Fruit fly (Drosophila melanogaster) whole organism, embryonic: ENCODE measurements around the gene CG7156.

Experiments used
- Atf-2 ChIP-seq: fragments of 200-800 bp; sonication (Bioruptor generic); optimal IDR thresholded peaks from 2 replicates; lab custom pipeline; 2016; ENCODE audit warnings: missing biosample characterization, missing genetic modification characterization
- Atf3 ChIP-seq: fragments of 200-800 bp; sonication (Bioruptor generic); optimal IDR thresholded peaks from 3 replicates; lab custom pipeline; 2016; ENCODE audit warnings: missing biosample characterization, missing genetic modification characterization
- B-H2 ChIP-seq: fragments of 200-800 bp; sonication (Bioruptor generic); optimal IDR thresholded peaks from 2 replicates; lab custom pipeline; 2018; ENCODE audit warnings: missing biosample characterization, mild to moderate bottlenecking, missing genetic modification characterization
- CG10366 ChIP-seq: fragments of 200-800 bp; sonication (Bioruptor generic); IDR thresholded peaks from 2 replicates; pipeline ENCODE4 v1.3.6; 2022; ENCODE audit warnings: missing biosample characterization, missing genetic modification characterization
- CG10462 ChIP-seq: fragments of 200-800 bp; sonication (Bioruptor generic); optimal IDR thresholded peaks from 2 replicates; lab custom pipeline; 2016; ENCODE audit warnings: missing biosample characterization, missing genetic modification characterization
- CG11398 ChIP-seq: fragments of 200-800 bp; sonication (Bioruptor generic); optimal IDR thresholded peaks from 2 replicates; lab custom pipeline; 2016; ENCODE audit warnings: missing biosample characterization, missing genetic modification characterization
- CG12155 ChIP-seq: fragments of 200-800 bp; sonication (Bioruptor generic); optimal IDR thresholded peaks from 3 replicates; lab custom pipeline; 2016; ENCODE audit warnings: missing biosample characterization, missing genetic modification characterization
- CG12299 ChIP-seq: fragments of 200-800 bp; sonication (Bioruptor generic); optimal IDR thresholded peaks from 2 replicates; lab custom pipeline; 2018; ENCODE audit warnings: missing biosample characterization, mild to moderate bottlenecking, missing genetic modification characterization
- CG12659 ChIP-seq: fragments of 200-800 bp; sonication (Bioruptor generic); optimal IDR thresholded peaks from 3 replicates; lab custom pipeline; 2017; ENCODE audit warnings: mild to moderate bottlenecking, missing biosample characterization, missing genetic modification reagents, missing genetic modification characterization
- CG13287 ChIP-seq: fragments of 200-800 bp; sonication (Bioruptor generic); IDR thresholded peaks from 2 replicates; pipeline ENCODE4 v1.3.6; 2022; ENCODE audit warnings: missing biosample characterization, missing genetic modification characterization; ENCODE audit not compliant: partially characterized antibody
- CG14860 ChIP-seq: fragments of 200-800 bp; sonication (Bioruptor generic); IDR thresholded peaks from 3 replicates; pipeline ENCODE4 v1.3.6; 2022; ENCODE audit warnings: missing biosample characterization, missing genetic modification characterization; ENCODE audit not compliant: partially characterized antibody
- CG15479 ChIP-seq: fragments of 200-800 bp; sonication (Bioruptor generic); optimal IDR thresholded peaks from 3 replicates; lab custom pipeline; 2019; ENCODE audit warnings: missing biosample characterization, mild to moderate bottlenecking, missing genetic modification characterization, moderate library complexity
- CG15601 ChIP-seq: fragments of 200-800 bp; sonication (Bioruptor generic); optimal IDR thresholded peaks from 3 replicates; lab custom pipeline; 2019; ENCODE audit warnings: missing biosample characterization, mild to moderate bottlenecking, missing genetic modification characterization, moderate library complexity
- CG1647 ChIP-seq: fragments of 200-800 bp; sonication (Bioruptor generic); optimal IDR thresholded peaks from 3 replicates; lab custom pipeline; 2016; ENCODE audit warnings: missing biosample characterization, missing genetic modification characterization
- CG17568 ChIP-seq: fragments of 200-800 bp; sonication (Bioruptor generic); optimal IDR thresholded peaks from 2 replicates; lab custom pipeline; 2018; ENCODE audit warnings: missing biosample characterization, mild to moderate bottlenecking, missing genetic modification characterization, moderate library complexity
- CG17802 ChIP-seq: fragments of 200-800 bp; sonication (Bioruptor generic); optimal IDR thresholded peaks from 2 replicates; lab custom pipeline; 2018; ENCODE audit warnings: missing biosample characterization, mild to moderate bottlenecking, missing genetic modification characterization, moderate library complexity
- CG1792 ChIP-seq: fragments of 200-800 bp; sonication (Bioruptor generic); optimal IDR thresholded peaks from 2 replicates; lab custom pipeline; 2016; ENCODE audit warnings: missing biosample characterization, missing genetic modification characterization
- CG2129 ChIP-seq: fragments of 200-800 bp; sonication (Bioruptor generic); IDR thresholded peaks from 2 replicates; pipeline ENCODE4 v1.3.6; 2022; ENCODE audit warnings: missing biosample characterization, missing genetic modification characterization; ENCODE audit not compliant: partially characterized antibody
- CG3281 ChIP-seq: fragments of 200-800 bp; sonication (Bioruptor generic); optimal IDR thresholded peaks from 3 replicates; lab custom pipeline; 2017; ENCODE audit warnings: missing biosample characterization, mild to moderate bottlenecking, missing genetic modification characterization
- CG7839 ChIP-seq: fragments of 200-800 bp; sonication (Bioruptor generic); optimal IDR thresholded peaks from 3 replicates; lab custom pipeline; 2018; ENCODE audit warnings: missing biosample characterization, mild to moderate bottlenecking, missing genetic modification characterization, moderate library complexity
- CG8359 ChIP-seq: fragments of 200-800 bp; sonication (Bioruptor generic); optimal IDR thresholded peaks from 2 replicates; lab custom pipeline; 2017; ENCODE audit warnings: missing biosample characterization, mild to moderate bottlenecking, missing genetic modification characterization, borderline replicate concordance
- E2f1 ChIP-seq: fragments of 200-800 bp; sonication (Bioruptor generic); IDR thresholded peaks from 2 replicates; pipeline ENCODE4 v1.3.6; 2022; ENCODE audit warnings: missing biosample characterization, missing genetic modification characterization
- Fer1 ChIP-seq: fragments of 200-800 bp; sonication (Bioruptor generic); optimal IDR thresholded peaks from 2 replicates; lab custom pipeline; 2017; ENCODE audit warnings: missing biosample characterization, mild to moderate bottlenecking, missing genetic modification characterization
- HLH3B ChIP-seq: fragments of 200-800 bp; sonication (Bioruptor generic); IDR thresholded peaks from 2 replicates; pipeline ENCODE4 v1.3.6; 2022; ENCODE audit warnings: missing biosample characterization, missing genetic modification characterization
- Hey ChIP-seq: fragments of 200-800 bp; sonication (Bioruptor generic); optimal IDR thresholded peaks from 3 replicates; lab custom pipeline; 2018; ENCODE audit warnings: missing biosample characterization, mild to moderate bottlenecking, missing genetic modification characterization
- Lim3 ChIP-seq: fragments of 200-800 bp; sonication (Bioruptor generic); IDR thresholded peaks from 2 replicates; pipeline ENCODE4 v1.3.6; 2022; ENCODE audit warnings: missing biosample characterization, missing genetic modification characterization
- Mad ChIP-seq: fragments of 200-800 bp; sonication (Bioruptor generic); optimal IDR thresholded peaks from 2 replicates; lab custom pipeline; 2016; ENCODE audit warnings: missing biosample characterization, missing genetic modification characterization
- Meics ChIP-seq: fragments of 200-800 bp; sonication (Bioruptor generic); optimal IDR thresholded peaks from 2 replicates; lab custom pipeline; 2017; ENCODE audit warnings: missing biosample characterization, mild to moderate bottlenecking, missing genetic modification characterization
- Nf-YC ChIP-seq: fragments of 200-800 bp; optimal IDR thresholded peaks from 3 replicates; lab custom pipeline; 2019; ENCODE audit warnings: missing biosample characterization, mild to moderate bottlenecking, missing genetic modification characterization, moderate library complexity
- NfI ChIP-seq: fragments of 200-800 bp; sonication (Bioruptor generic); optimal IDR thresholded peaks from 3 replicates; lab custom pipeline; 2018; ENCODE audit warnings: missing biosample characterization, mild to moderate bottlenecking, missing genetic modification characterization, moderate library complexity
- Sin3A ChIP-seq: fragments of >200 bp; optimal IDR thresholded peaks from 2 replicates; lab custom pipeline; 2018
- Ssrp ChIP-seq: fragments of 200-800 bp; sonication (Bioruptor generic); optimal IDR thresholded peaks from 2 replicates; lab custom pipeline; 2018; ENCODE audit warnings: missing biosample characterization, mild to moderate bottlenecking, missing genetic modification characterization, moderate library complexity
- aop ChIP-seq: fragments of 200-800 bp; sonication (Bioruptor generic); IDR thresholded peaks from 2 replicates; pipeline ENCODE4 v1.3.6; 2022; ENCODE audit warnings: missing biosample characterization, missing genetic modification characterization
- ato ChIP-seq: fragments of 200-800 bp; sonication (Bioruptor generic); IDR thresholded peaks from 2 replicates; pipeline ENCODE4 v1.3.6; 2022; ENCODE audit warnings: missing biosample characterization, missing genetic modification characterization; ENCODE audit not compliant: partially characterized antibody
- bab2 ChIP-seq: fragments of 200-800 bp; sonication (Bioruptor generic); optimal IDR thresholded peaks from 2 replicates; lab custom pipeline; 2016; ENCODE audit warnings: missing biosample characterization, missing genetic modification characterization
- bsh ChIP-seq, 2 experiments: fragments of 200-800 bp; sonication (Bioruptor generic); optimal IDR thresholded peaks; 2 replicates each; lab custom pipeline; 2017 to 2018; ENCODE audit warnings: mild to moderate bottlenecking in 2 of 2, missing biosample characterization in 2 of 2, missing genetic modification characterization in 2 of 2, moderate library complexity in 1 of 2
- chinmo ChIP-seq: fragments of 200-800 bp; sonication (Bioruptor generic); IDR thresholded peaks from 4 replicates; pipeline ENCODE4 v1.3.6; 2022; ENCODE audit warnings: missing biosample characterization, missing genetic modification characterization; ENCODE audit not compliant: partially characterized antibody
- chn ChIP-seq: fragments of 200-800 bp; sonication (Bioruptor generic); optimal IDR thresholded peaks from 2 replicates; lab custom pipeline; 2016; ENCODE audit warnings: missing biosample characterization, missing genetic modification characterization
- fd3F ChIP-seq: fragments of 200-800 bp; sonication (Bioruptor generic); optimal IDR thresholded peaks from 2 replicates; lab custom pipeline; 2018; ENCODE audit warnings: missing biosample characterization, mild to moderate bottlenecking, missing genetic modification characterization, moderate library complexity
- grn ChIP-seq: fragments of 200-800 bp; sonication (Bioruptor generic); optimal IDR thresholded peaks from 3 replicates; lab custom pipeline; 2017; ENCODE audit warnings: missing biosample characterization, missing genetic modification characterization
- hkb ChIP-seq, 2 experiments: fragments of 200-800 bp in 1 of 2; fragments of >200 bp in 1 of 2; sonication (Bioruptor generic) in 1 of 2; IDR thresholded peaks in 1 of 2; optimal IDR thresholded peaks in 1 of 2; 2 replicates each; pipeline versions ENCODE4 v1.3.6 to Lab custom; 2017 to 2022; ENCODE audit warnings: missing biosample characterization in 1 of 2, missing genetic modification characterization in 1 of 2
- mirr ChIP-seq: fragments of 200-800 bp; sonication (Bioruptor generic); optimal IDR thresholded peaks from 3 replicates; lab custom pipeline; 2018; ENCODE audit warnings: missing biosample characterization, mild to moderate bottlenecking, missing genetic modification characterization
- nau ChIP-seq: fragments of 200-800 bp; sonication (Bioruptor generic); optimal IDR thresholded peaks from 3 replicates; lab custom pipeline; 2017; ENCODE audit warnings: missing biosample characterization, mild to moderate bottlenecking, missing genetic modification characterization, missing genetic modification reagents
- pb ChIP-seq: fragments of 200-800 bp; sonication (Bioruptor generic); optimal IDR thresholded peaks from 3 replicates; lab custom pipeline; 2016; ENCODE audit warnings: missing biosample characterization, missing genetic modification characterization
- pfk ChIP-seq: fragments of 200-800 bp; sonication (Bioruptor generic); optimal IDR thresholded peaks from 2 replicates; lab custom pipeline; 2018; ENCODE audit warnings: missing biosample characterization, mild to moderate bottlenecking, missing genetic modification characterization, moderate library complexity
- pho ChIP-seq: fragments of 200-800 bp; sonication (Bioruptor generic); optimal IDR thresholded peaks from 2 replicates; lab custom pipeline; 2016; ENCODE audit warnings: missing biosample characterization, missing genetic modification characterization
- pnt ChIP-seq: fragments of 200-800 bp; sonication (Bioruptor generic); optimal IDR thresholded peaks from 3 replicates; lab custom pipeline; 2016; ENCODE audit warnings: missing biosample characterization, missing genetic modification characterization
- pros ChIP-seq: fragments of 200-800 bp; sonication (Bioruptor generic); optimal IDR thresholded peaks from 3 replicates; lab custom pipeline; 2019; ENCODE audit warnings: missing biosample characterization, mild to moderate bottlenecking, missing genetic modification characterization, moderate library complexity
- sens ChIP-seq: fragments of 200-800 bp; sonication (Bioruptor generic); peaks from one replicate; lab custom pipeline; 2016; ENCODE audit warnings: missing biosample characterization, missing genetic modification characterization
- twi ChIP-seq: fragments of 200-800 bp; optimal IDR thresholded peaks from 2 replicates; lab custom pipeline; 2019; ENCODE audit warnings: missing biosample characterization, mild to moderate bottlenecking, missing genetic modification characterization, moderate library complexity

CG7156 gene

dm6 chr3R:18223434-18223833, 18.5 kb downstream of the CG7156 start, which contains the start of the genes mTerf5 and Non3 (continued):
- TF ChIP-seq CG12155 (GFP tag; lab: Kevin White, UChicago) = peak; percentile 55
- no peak for TF ChIP-seq Hey
- peak; percentile 70 for TF ChIP-seq B-H2 (GFP tag; lab: Kevin White, UChicago)
- TF ChIP-seq grn (GFP tag; lab: Kevin White, UChicago) = no peak
- peak; percentile 33 for TF ChIP-seq Ssrp
- TF ChIP-seq CG11398 (GFP tag; lab: Kevin White, UChicago) = no peak
- no peak for TF ChIP-seq CG10462 (GFP tag; lab: Kevin White, UChicago)
- TF ChIP-seq CG15479 (GFP tag; lab: Kevin White, UChicago) = no peak
- peak; percentile 32 for TF ChIP-seq pho
- peak; percentile 69 for TF ChIP-seq NfI
- TF ChIP-seq ato (GFP tag; lab: Robert Waterston, UW) = peak; percentile 45; the same call in 1 of the 2 replicates
- no peak for TF ChIP-seq aop
- TF ChIP-seq sens (GFP tag; lab: Kevin White, UChicago) = peak; percentile 83
- peak; percentile 32 for TF ChIP-seq CG12299 (tag; lab: Kevin White, UChicago)
- peak; percentile 54 for TF ChIP-seq CG15601 (tag; lab: Kevin White, UChicago)
- peak; percentile 11; the same call in 1 of the 2 replicates for TF ChIP-seq E2f1
- TF ChIP-seq CG14860 (GFP tag; lab: Robert Waterston, UW) = peak; percentile 81
- peak in 1 of 2 experiments; percentile 69 for TF ChIP-seq bsh (GFP tag; optimal IDR thresholded peaks at IDR 0.05; lab: Kevin White, UChicago)
- TF ChIP-seq Atf3 (GFP tag; lab: Kevin White, UChicago) = no peak
- TF ChIP-seq twi (tag; lab: Kevin White, UChicago) = peak; percentile 40
- peak; percentile 27; the same call in 1 of the 2 replicates for TF ChIP-seq CG10366 (GFP tag; lab: Robert Waterston, UW)
- TF ChIP-seq nau = no peak
- TF ChIP-seq Atf-2 (GFP tag; lab: Kevin White, UChicago) = no peak
- TF ChIP-seq CG8359 = no peak
- TF ChIP-seq CG7839 (tag; lab: Kevin White, UChicago) = peak; percentile 63
- TF ChIP-seq Sin3A (lab: Kevin White, UChicago) = no peak
- no peak for TF ChIP-seq mirr (GFP tag; lab: Kevin White, UChicago)
- no peak for TF ChIP-seq pnt (GFP tag; lab: Kevin White, UChicago)
- TF ChIP-seq CG12659 = peak; percentile 75
- TF ChIP-seq Nf-YC (tag; lab: Kevin White, UChicago) = peak; percentile 65
- no peak for TF ChIP-seq Mad (GFP tag; lab: Kevin White, UChicago)
- peak; percentile 65 for TF ChIP-seq Meics (GFP tag; lab: Kevin White, UChicago)
- TF ChIP-seq CG2129 = peak; percentile 91
- TF ChIP-seq fd3F (GFP tag; lab: Kevin White, UChicago) = peak; percentile 23
- TF ChIP-seq hkb (optimal IDR thresholded peaks at IDR 0.05; lab: Kevin White, UChicago) = no peak
- TF ChIP-seq hkb (GFP tag; IDR thresholded peaks at IDR 0.05; lab: Robert Waterston, UW) = peak; percentile 66
- TF ChIP-seq pros (GFP tag; lab: Kevin White, UChicago) = no peak
- no peak for TF ChIP-seq HLH3B (GFP tag; lab: Robert Waterston, UW)
- peak; percentile 95 for TF ChIP-seq CG13287
- TF ChIP-seq pfk (GFP tag; lab: Kevin White, UChicago) = no peak
- TF ChIP-seq bab2 (GFP tag; lab: Kevin White, UChicago) = peak; percentile 38
- no peak for TF ChIP-seq chn (GFP tag; lab: Kevin White, UChicago)
- no peak for TF ChIP-seq CG1792
- no peak for TF ChIP-seq CG17568
- TF ChIP-seq Lim3 (GFP tag; lab: Robert Waterston, UW) = no peak
- peak; percentile 91; the same call in 3 of the 4 replicates for TF ChIP-seq chinmo
- TF ChIP-seq pb = peak; percentile 14
- peak; percentile 59 for TF ChIP-seq CG3281 (GFP tag; lab: Kevin White, UChicago)
- TF ChIP-seq CG1647 (GFP tag; lab: Kevin White, UChicago) = no peak
- no peak for TF ChIP-seq CG17802
- peak; percentile 64 for TF ChIP-seq Fer1 (GFP tag; lab: Kevin White, UChicago)
